Worm (Caenorhabditis elegans): ENCODE data around the gene fbxb-71.

- TF ChIP-seq T22C8.4 (GFP tag; IDR thresholded peaks at IDR 0.05) (no peak), ref-1 (GFP tag; conservative IDR thresholded peaks at IDR 0.05) (no peak), cog-1 (tag; optimal IDR thresholded peaks at IDR 0.05) (no peak), klf-2 (GFP tag; conservative IDR thresholded peaks at IDR 0.05) (no peak), ztf-23 (GFP tag; IDR thresholded peaks at IDR 0.05) (no peak), flt-1 (GFP tag; IDR thresholded peaks at IDR 0.05) (no peak), ztf-29 (GFP tag; IDR thresholded peaks at IDR 0.05) (no peak), tab-1 (GFP tag; IDR thresholded peaks at IDR 0.05) (no peak), med-1 (GFP tag; optimal IDR thresholded peaks at IDR 0.05; ENCODE audit: insufficient read depth) (no peak)
Observed at ce11 chrX:3220267-3220666, 42.4 kb upstream of the fbxb-71 start, which contains the start of gene rgl-1.

Data from whole organism, midembryonic.